Worm (Caenorhabditis elegans) whole organism, early embryonic: ENCODE measurements around the gene F54D5.4.

ENCODE experiments used
- B0310.2 ChIP-seq: sonication (generic microtip); optimal IDR thresholded peaks from 2 replicates; lab custom pipeline; 2016; ENCODE audit warnings: mild to moderate bottlenecking, missing genetic modification characterization, missing compliant biosample characterization
- F13C5.2 ChIP-seq: sonication (generic microtip); optimal IDR thresholded peaks from 2 replicates; lab custom pipeline; 2017; ENCODE audit warnings: mild to moderate bottlenecking, missing genetic modification characterization, inconsistent platforms, missing compliant biosample characterization
- aly-1 ChIP-seq: sonication (generic microtip); optimal IDR thresholded peaks from 2 replicates; lab custom pipeline; 2016; ENCODE audit warnings: missing genetic modification characterization, missing compliant biosample characterization
- ama-1 ChIP-seq: fragments of 150-350 bp; optimal IDR thresholded peaks from 2 replicates; lab custom pipeline; 2014
- ceh-13 ChIP-seq: fragments of 200-800 bp; sonication (Bioruptor generic); optimal IDR thresholded peaks from 2 replicates; lab custom pipeline; 2018; ENCODE audit warnings: mild to moderate bottlenecking, missing genetic modification characterization, missing compliant biosample characterization
- ceh-36 ChIP-seq: sonication (generic microtip); optimal IDR thresholded peaks from 2 replicates; lab custom pipeline; 2016; ENCODE audit warnings: missing genetic modification characterization, inconsistent platforms, missing compliant biosample characterization
- ets-7 ChIP-seq: sonication (generic microtip); optimal IDR thresholded peaks from 2 replicates; lab custom pipeline; 2016; ENCODE audit warnings: missing genotype, missing genetic modification characterization, missing compliant biosample characterization
- flt-1 ChIP-seq: fragments of 200-800 bp; sonication (Bioruptor generic); IDR thresholded peaks from 2 replicates; pipeline ENCODE4 v1.3.6; 2022; ENCODE audit warnings: missing genetic modification characterization, missing compliant biosample characterization
- hmbx-1 ChIP-seq: sonication (generic microtip); optimal IDR thresholded peaks from 2 replicates; lab custom pipeline; 2016; ENCODE audit warnings: mild to moderate bottlenecking, missing genetic modification characterization, missing compliant biosample characterization
- hmg-4 ChIP-seq: fragments of 200-800 bp; sonication (Bioruptor generic); optimal IDR thresholded peaks from 2 replicates; lab custom pipeline; 2018; ENCODE audit warnings: mild to moderate bottlenecking, missing genetic modification characterization, missing compliant biosample characterization
- hnd-1 ChIP-seq: sonication (generic microtip); optimal IDR thresholded peaks from 2 replicates; lab custom pipeline; 2016; ENCODE audit warnings: missing genetic modification characterization, missing compliant biosample characterization
- pes-1 ChIP-seq: fragments of 200-800 bp; sonication (Bioruptor generic); IDR thresholded peaks from 2 replicates; pipeline ENCODE4 v1.3.6; 2022; ENCODE audit warnings: missing genetic modification reagents, missing genetic modification characterization, missing compliant biosample characterization
- scrt-1 ChIP-seq: fragments of 200-800 bp; sonication (Bioruptor generic); IDR thresholded peaks from 2 replicates; pipeline ENCODE4 v1.3.6; 2022; ENCODE audit warnings: missing genetic modification characterization, missing compliant biosample characterization
- sea-1 ChIP-seq: fragments of 200-800 bp; sonication (Bioruptor generic); conservative IDR thresholded peaks from 2 replicates; pipeline ENCODE4 v1.3.6; 2022; ENCODE audit warnings: missing genetic modification characterization, missing compliant biosample characterization
- tbx-11 ChIP-seq: fragments of 200-800 bp; sonication (Bioruptor generic); IDR thresholded peaks from 2 replicates; pipeline ENCODE4 v1.3.6; 2022; ENCODE audit warnings: missing genetic modification characterization, missing compliant biosample characterization
- tbx-37 ChIP-seq: fragments of 200-800 bp; sonication (Bioruptor generic); conservative IDR thresholded peaks from 2 replicates; pipeline ENCODE4 v1.3.6; 2022; ENCODE audit warnings: missing genetic modification reagents, missing genetic modification characterization, missing compliant biosample characterization
- tra-4 ChIP-seq: sonication (generic microtip); optimal IDR thresholded peaks from 2 replicates; lab custom pipeline; 2017; ENCODE audit warnings: missing genetic modification characterization, missing compliant biosample characterization

F54D5.4 gene

ce11 chrII:11600711-11601110, 31.1 kb downstream of the F54D5.4 start, which contains the start of gene F07A11.4:
TSS of gene F07A11.4 (plus strand) at chrII:11601011.
- TF ChIP-seq B0310.2 (no peak), ceh-13 (no peak), hmg-4 (GFP tag; lab: Kevin White, UChicago) (no peak), hmbx-1 (tag; lab: Kevin White, UChicago) (no peak), sea-1 (GFP tag; lab: Robert Waterston, UW) (no peak), hnd-1 (tag; lab: Kevin White, UChicago) (no peak), ama-1 (lab: Kevin White, UChicago) (no peak), tbx-11 (no peak), F13C5.2 (tag; lab: Kevin White, UChicago) (no peak), scrt-1 (GFP tag; lab: Robert Waterston, UW) (no peak), ceh-36 (tag; lab: Kevin White, UChicago) (no peak), tbx-37 (GFP tag; lab: Robert Waterston, UW) (no peak), flt-1 (GFP tag; lab: Robert Waterston, UW) (no peak), aly-1 (tag; lab: Kevin White, UChicago) (no peak)

DNA sequence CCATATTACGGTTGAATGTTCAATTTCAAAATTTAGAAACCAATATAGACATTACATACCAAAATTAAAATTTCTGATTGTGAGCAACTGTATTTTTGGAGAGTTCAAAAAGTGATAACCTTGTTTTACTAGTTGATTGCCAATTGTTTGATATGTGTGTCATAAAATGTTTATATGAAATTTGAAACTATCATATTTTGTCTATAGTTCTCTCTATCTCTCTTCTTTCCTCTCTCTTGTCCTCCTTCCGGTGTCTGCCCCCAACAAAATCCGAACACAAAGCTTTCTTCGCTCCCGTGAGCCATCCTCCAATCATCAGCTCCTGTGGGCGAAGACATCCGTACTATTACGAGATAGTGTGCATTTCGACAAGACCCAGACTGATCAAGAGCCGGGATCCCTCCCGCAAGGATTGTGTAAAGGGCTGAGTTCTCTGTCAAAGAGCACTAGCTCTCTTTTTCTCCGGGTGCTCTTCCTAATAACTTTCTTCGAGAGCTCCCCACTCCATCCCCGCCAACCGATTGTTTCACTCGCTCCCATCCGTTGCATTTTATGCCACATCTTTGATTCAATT, 32.9 kb downstream of the F54D5.4 start:
- TF ChIP-seq ceh-13 (no peak), ama-1 (lab: Kevin White, UChicago) (no peak), F13C5.2 (tag; lab: Kevin White, UChicago) (no peak), hmbx-1 (tag; lab: Kevin White, UChicago) (no peak), ceh-36 (tag; lab: Kevin White, UChicago) (no peak), flt-1 (GFP tag; lab: Robert Waterston, UW) (no peak), pes-1 (no peak), scrt-1 (GFP tag; lab: Robert Waterston, UW) (no peak), B0310.2 (no peak), tbx-11 (no peak), hmg-4 (GFP tag; lab: Kevin White, UChicago) (no peak), ets-7 (no peak), tra-4 (tag; lab: Kevin White, UChicago) (no peak), hnd-1 (tag; lab: Kevin White, UChicago) (no peak), aly-1 (tag; lab: Kevin White, UChicago) (no peak), tbx-37 (GFP tag; lab: Robert Waterston, UW) (no peak), sea-1 (GFP tag; lab: Robert Waterston, UW) (no peak)

DNA sequence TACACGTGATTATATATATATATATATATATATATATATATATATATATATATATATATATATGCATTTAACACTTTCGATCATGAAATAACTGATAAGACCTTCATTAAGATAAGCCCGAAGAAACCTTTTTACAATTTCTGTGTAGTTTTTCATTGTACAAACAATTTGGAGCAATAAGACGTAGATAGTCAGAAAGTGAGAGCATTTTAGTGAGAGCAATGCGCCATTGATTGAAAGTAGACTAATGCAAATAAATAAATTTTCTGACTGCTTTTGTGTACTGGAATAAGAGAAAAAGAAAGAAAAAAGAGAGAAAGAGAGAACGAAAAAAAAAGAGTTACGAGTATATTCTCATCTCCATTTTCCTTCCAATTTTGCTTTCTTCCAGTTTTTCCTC, 35.0 kb downstream of the F54D5.4 start:
- TF ChIP-seq aly-1 (tag; lab: Kevin White, UChicago), result no peak
- TF ChIP-seq tbx-11, result no peak
- no peak for TF ChIP-seq ceh-36 (tag; lab: Kevin White, UChicago)
- TF ChIP-seq scrt-1 (GFP tag; lab: Robert Waterston, UW), result no peak
- no peak for TF ChIP-seq tbx-37 (GFP tag; lab: Robert Waterston, UW)
- TF ChIP-seq hnd-1 (tag; lab: Kevin White, UChicago), result no peak
- no peak for TF ChIP-seq ceh-13
- no peak for TF ChIP-seq hmg-4 (GFP tag; lab: Kevin White, UChicago)
- TF ChIP-seq F13C5.2 (tag; lab: Kevin White, UChicago), result no peak
- TF ChIP-seq flt-1 (GFP tag; lab: Robert Waterston, UW), result no peak

DNA sequence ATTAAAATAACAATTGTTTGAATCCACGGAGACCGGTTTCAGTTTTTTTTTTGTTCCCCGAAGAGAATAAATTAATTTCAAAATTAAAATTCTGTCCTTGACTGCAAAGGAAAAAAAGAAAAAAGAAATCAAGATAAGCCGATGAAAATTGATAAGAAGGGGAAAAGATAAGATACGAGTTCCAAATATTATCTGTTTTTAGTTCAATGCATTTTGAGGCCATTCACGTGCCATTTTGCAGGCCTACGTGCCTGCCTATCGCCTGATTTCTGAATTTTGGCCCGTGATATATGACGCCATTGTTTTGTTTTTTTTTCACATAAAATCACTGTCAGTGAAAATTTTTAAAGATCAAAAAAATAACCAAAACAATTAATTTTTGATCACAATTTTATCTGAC, 41.8 kb downstream of the F54D5.4 start:
- TF ChIP-seq aly-1 (tag; lab: Kevin White, UChicago) (no peak), hmbx-1 (tag; lab: Kevin White, UChicago) (no peak), F13C5.2 (tag; lab: Kevin White, UChicago) (no peak), ceh-36 (tag; lab: Kevin White, UChicago) (no peak), ceh-13 (no peak), tbx-11 (no peak), tbx-37 (GFP tag; lab: Robert Waterston, UW) (no peak), tra-4 (tag; lab: Kevin White, UChicago) (no peak), flt-1 (GFP tag; lab: Robert Waterston, UW) (no peak), sea-1 (GFP tag; lab: Robert Waterston, UW) (no peak), B0310.2 (no peak), scrt-1 (GFP tag; lab: Robert Waterston, UW) (no peak), pes-1 (no peak), hnd-1 (tag; lab: Kevin White, UChicago) (no peak), hmg-4 (GFP tag; lab: Kevin White, UChicago) (no peak)

DNA sequence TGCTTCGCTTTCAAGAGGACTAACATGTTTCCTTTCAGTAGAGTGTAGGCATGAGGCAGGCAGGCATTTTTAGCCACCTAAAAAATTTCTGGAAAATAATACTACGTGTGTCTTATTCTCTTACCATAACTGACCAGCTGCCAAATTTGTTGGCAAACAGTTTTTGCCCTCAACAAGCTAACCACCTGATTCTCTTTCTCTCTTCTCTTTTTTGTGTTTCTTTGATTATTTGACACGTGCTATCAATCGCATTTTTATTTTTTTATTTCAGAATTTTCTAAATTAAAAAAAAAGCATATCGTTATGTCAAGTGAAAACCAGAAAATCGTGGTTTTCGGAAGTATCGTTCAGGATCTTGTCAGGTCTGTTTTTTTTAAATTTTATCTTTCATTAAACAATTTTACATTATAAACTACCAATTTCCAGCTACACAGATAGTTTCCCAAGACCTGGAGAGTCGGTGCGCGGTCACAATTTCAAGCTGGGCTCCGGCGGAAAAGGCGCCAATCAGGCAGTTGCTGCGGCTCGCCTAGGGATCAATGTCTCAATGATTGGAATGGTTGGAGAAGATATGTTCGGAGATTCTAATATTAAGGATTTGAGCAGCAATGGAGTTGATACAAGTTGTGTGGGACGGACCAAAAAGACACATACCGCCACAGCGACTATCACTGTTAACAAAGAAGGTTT, 42.6 kb downstream of the F54D5.4 start, which contains the start of gene F07A11.5:
Gene F07A11.5, plus strand, starts transcription at position 267 of the 690 bp plus-strand sequence.
- no peak for TF ChIP-seq flt-1 (GFP tag; lab: Robert Waterston, UW)
- no peak for TF ChIP-seq ets-7
- no peak for TF ChIP-seq aly-1 (tag; lab: Kevin White, UChicago)
- TF ChIP-seq tbx-37 (GFP tag; lab: Robert Waterston, UW), result no peak
- TF ChIP-seq scrt-1 (GFP tag; lab: Robert Waterston, UW), result no peak
- TF ChIP-seq pes-1, result no peak
- TF ChIP-seq hnd-1 (tag; lab: Kevin White, UChicago), result no peak
- no peak for TF ChIP-seq B0310.2
- TF ChIP-seq hmbx-1 (tag; lab: Kevin White, UChicago), result no peak
- TF ChIP-seq tbx-11, result no peak
- TF ChIP-seq ceh-13, result no peak
- TF ChIP-seq hmg-4 (GFP tag; lab: Kevin White, UChicago), result no peak
- TF ChIP-seq ceh-36 (tag; lab: Kevin White, UChicago), result no peak
- no peak for TF ChIP-seq F13C5.2 (tag; lab: Kevin White, UChicago)
- TF ChIP-seq ama-1 (lab: Kevin White, UChicago), result no peak
- TF ChIP-seq sea-1 (GFP tag; lab: Robert Waterston, UW), result no peak
- TF ChIP-seq tra-4 (tag; lab: Kevin White, UChicago), result no peak

DNA sequence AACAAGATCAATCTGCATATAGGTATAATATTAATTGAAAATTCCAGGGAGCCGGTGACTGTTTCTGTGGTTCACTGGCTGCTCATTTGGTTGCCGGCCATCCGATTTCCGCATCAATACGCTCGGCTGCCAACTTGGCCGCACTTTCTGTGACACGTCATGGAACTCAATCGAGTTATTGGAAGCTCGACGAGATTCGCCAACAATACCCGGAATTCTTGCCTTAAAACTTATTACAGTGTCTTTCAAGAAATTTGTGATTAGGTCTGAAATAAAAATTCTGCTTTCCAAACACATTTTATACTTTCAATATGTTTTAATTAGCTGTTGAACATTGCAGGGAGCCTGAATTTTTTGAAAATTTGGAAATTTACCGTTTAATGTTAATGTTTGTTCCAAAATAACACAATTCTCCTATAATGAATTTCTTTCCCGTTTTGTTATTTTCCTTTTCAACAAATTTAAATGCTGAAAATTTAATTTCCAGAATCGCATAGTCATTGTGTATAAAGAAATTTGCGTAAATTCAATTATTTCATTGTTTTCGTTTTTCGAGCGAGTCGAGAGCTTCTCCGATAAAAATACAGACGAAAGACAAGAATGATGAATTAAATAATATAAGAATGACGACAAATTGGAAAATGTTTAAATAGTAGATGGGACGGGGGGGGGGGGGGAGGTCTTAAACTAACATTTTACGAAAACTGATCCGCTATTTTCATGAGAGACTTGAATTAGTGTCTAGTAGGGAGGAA, 44.7 kb downstream of the F54D5.4 start:
- no peak for TF ChIP-seq ceh-13
- TF ChIP-seq ceh-36 (tag; lab: Kevin White, UChicago), result peak; percentile 9
